Worm (Caenorhabditis elegans) whole organism, L4 larva: ENCODE measurements around the gene sri-65.
A peak's percentile ranks its signal among the peaks of the same experiment; 100 is the strongest.

Experiments
- F10B5.3 ChIP-seq: sonication (generic microtip); optimal IDR thresholded peaks from 2 replicates; lab custom pipeline; 2016; ENCODE audit warnings: mild to moderate bottlenecking, missing genetic modification characterization, missing compliant biosample characterization
- R02D3.7 ChIP-seq: fragments of 150-350 bp; sonication (generic microtip); optimal IDR thresholded peaks from 3 replicates; lab custom pipeline; 2014; ENCODE audit warnings: missing biosample characterization, missing genetic modification characterization
- Y75B8A.6 ChIP-seq: fragments of 200-800 bp; sonication (Bioruptor generic); IDR thresholded peaks from 2 replicates; pipeline ENCODE4 v1.3.6; 2022; ENCODE audit warnings: missing genetic modification reagents, missing genetic modification characterization, missing compliant biosample characterization
- arid-1 ChIP-seq: fragments of 200-800 bp; sonication (Bioruptor generic); conservative IDR thresholded peaks from 2 replicates; pipeline ENCODE4 v1.3.6; 2022; ENCODE audit warnings: missing genetic modification reagents, missing genetic modification characterization, missing compliant biosample characterization
- ceh-62 ChIP-seq: sonication (generic microtip); optimal IDR thresholded peaks from 2 replicates; lab custom pipeline; 2017; ENCODE audit warnings: missing biosample characterization, missing genetic modification characterization
- ctbp-1 ChIP-seq: fragments of 200-800 bp; sonication (Bioruptor generic); IDR thresholded peaks from 2 replicates; pipeline ENCODE4 v1.3.6; 2022; ENCODE audit warnings: missing genetic modification reagents, missing genetic modification characterization, missing compliant biosample characterization
- daf-12 ChIP-seq: fragments of 150-350 bp; optimal IDR thresholded peaks from 2 replicates; lab custom pipeline; 2014; ENCODE audit warnings: missing biosample characterization, missing genetic modification reagents, missing genetic modification characterization
- daf-16 ChIP-seq, 3 experiments: sonication (generic microtip); optimal IDR thresholded peaks; 2 replicates each; lab custom pipeline; 2016 to 2017; ENCODE audit warnings: missing genetic modification characterization in 3 of 3, missing genetic modification reagents in 3 of 3, mild to moderate bottlenecking in 2 of 3, missing compliant biosample characterization in 2 of 3, missing biosample characterization in 1 of 3, moderate library complexity in 1 of 3
- daf-19 ChIP-seq: fragments of 200-800 bp; sonication (Bioruptor generic); conservative IDR thresholded peaks from 2 replicates; pipeline ENCODE4 v1.3.6; 2022; ENCODE audit warnings: missing genetic modification characterization, missing compliant biosample characterization
- dmd-6 ChIP-seq: fragments of 200-800 bp; sonication (Bioruptor generic); IDR thresholded peaks from 2 replicates; pipeline ENCODE4 v1.3.6; 2022; ENCODE audit warnings: missing genetic modification reagents, missing genetic modification characterization, missing compliant biosample characterization
- dmd-8 ChIP-seq: fragments of 200-800 bp; sonication (Bioruptor generic); IDR thresholded peaks from 2 replicates; pipeline ENCODE4 v1.3.6; 2022; ENCODE audit warnings: missing genetic modification characterization, missing compliant biosample characterization
- duxl-1 ChIP-seq: sonication (generic microtip); optimal IDR thresholded peaks from 2 replicates; lab custom pipeline; 2016; ENCODE audit warnings: mild to moderate bottlenecking, missing genetic modification characterization, moderate library complexity, missing compliant biosample characterization; ENCODE audit not compliant: poor library complexity
- dve-1 ChIP-seq: sonication (generic microtip); optimal IDR thresholded peaks from 2 replicates; lab custom pipeline; 2017; ENCODE audit warnings: antibody characterized with exemption, mild to moderate bottlenecking, missing genetic modification characterization, missing compliant biosample characterization; ENCODE audit not compliant: insufficient read depth
- egl-27 ChIP-seq: sonication (generic microtip); optimal IDR thresholded peaks from 3 replicates; lab custom pipeline; 2017; ENCODE audit warnings: missing biosample characterization, missing genetic modification reagents, missing genetic modification characterization
- hif-1 ChIP-seq, 2 experiments: sonication (generic microtip); optimal IDR thresholded peaks; 2 replicates each; lab custom pipeline; 2016 to 2017; ENCODE audit warnings: missing compliant biosample characterization in 2 of 2, missing genetic modification characterization in 2 of 2, missing genetic modification reagents in 2 of 2, missing genotype in 2 of 2, mild to moderate bottlenecking in 1 of 2
- hlh-11 ChIP-seq: fragments of 200-800 bp; sonication (Bioruptor generic); optimal IDR thresholded peaks from 2 replicates; lab custom pipeline; 2018; ENCODE audit warnings: mild to moderate bottlenecking, missing genetic modification characterization, missing compliant biosample characterization
- hlh-30 ChIP-seq: sonication (generic microtip); optimal IDR thresholded peaks from 2 replicates; lab custom pipeline; 2017; ENCODE audit warnings: antibody characterized with exemption, mild to moderate bottlenecking, missing genetic modification characterization, missing compliant biosample characterization; ENCODE audit not compliant: insufficient read depth
- hmg-1.1 ChIP-seq: fragments of 200-800 bp; sonication (Bioruptor generic); IDR thresholded peaks from 2 replicates; pipeline ENCODE4 v1.3.6; 2022; ENCODE audit warnings: missing genetic modification reagents, missing genetic modification characterization, missing compliant biosample characterization
- lim-7 ChIP-seq: fragments of 200-800 bp; sonication (Bioruptor generic); IDR thresholded peaks from 2 replicates; pipeline ENCODE4 v1.3.6; 2022; ENCODE audit warnings: missing genetic modification characterization, missing compliant biosample characterization
- lin-13 ChIP-seq: fragments of 150-350 bp; optimal IDR thresholded peaks from 2 replicates; lab custom pipeline; 2014; ENCODE audit warnings: missing biosample characterization, missing genetic modification reagents, missing genetic modification characterization
- lin-29 ChIP-seq: fragments of 200-800 bp; sonication (Bioruptor generic); IDR thresholded peaks from 2 replicates; pipeline ENCODE4 v1.3.6; 2022; ENCODE audit warnings: missing genetic modification reagents, missing genetic modification characterization, missing compliant biosample characterization
- lir-3 ChIP-seq: sonication (generic microtip); optimal IDR thresholded peaks from 2 replicates; lab custom pipeline; 2016; ENCODE audit warnings: mild to moderate bottlenecking, missing genetic modification characterization, missing compliant biosample characterization
- lsy-2 ChIP-seq, 2 experiments: fragments of 150-350 bp in 1 of 2; sonication (generic microtip) in 1 of 2; optimal IDR thresholded peaks; 2 replicates each; lab custom pipeline; 2014 to 2017; ENCODE audit warnings: missing biosample characterization in 2 of 2, missing genetic modification characterization in 2 of 2
- mdl-1 ChIP-seq, 2 experiments: fragments of 150-350 bp in 1 of 2; sonication (generic microtip) in 1 of 2; optimal IDR thresholded peaks; 2 replicates each; lab custom pipeline; 2014 to 2017; ENCODE audit warnings: missing biosample characterization in 2 of 2, missing genetic modification characterization in 2 of 2
- mep-1 ChIP-seq: fragments of 150-350 bp; sonication (generic microtip); optimal IDR thresholded peaks from 3 replicates; lab custom pipeline; 2014; ENCODE audit warnings: missing biosample characterization, missing genetic modification characterization
- mes-2 ChIP-seq: sonication (generic microtip); optimal IDR thresholded peaks from 2 replicates; lab custom pipeline; 2016; ENCODE audit warnings: missing genotype, mild to moderate bottlenecking, missing genetic modification characterization, missing compliant biosample characterization; ENCODE audit not compliant: poor library complexity, severe bottlenecking
- mxl-3 ChIP-seq: fragments of 200-800 bp; sonication (Bioruptor generic); optimal IDR thresholded peaks from 2 replicates; lab custom pipeline; 2018; ENCODE audit warnings: mild to moderate bottlenecking, missing genetic modification characterization, missing compliant biosample characterization
- nhr-10 ChIP-seq: fragments of 150-350 bp; optimal IDR thresholded peaks from 2 replicates; lab custom pipeline; 2014; ENCODE audit warnings: missing biosample characterization, missing genetic modification characterization
- nhr-102 ChIP-seq: sonication (generic microtip); optimal IDR thresholded peaks from 2 replicates; lab custom pipeline; 2016; ENCODE audit warnings: mild to moderate bottlenecking, missing genetic modification characterization, moderate library complexity, missing compliant biosample characterization
- nhr-11 ChIP-seq: fragments of 150-350 bp; optimal IDR thresholded peaks from 2 replicates; lab custom pipeline; 2014; ENCODE audit warnings: missing biosample characterization, missing genetic modification characterization
- nhr-25 ChIP-seq: sonication (generic microtip); optimal IDR thresholded peaks from 2 replicates; lab custom pipeline; 2017; ENCODE audit warnings: missing genetic modification characterization, mild to moderate bottlenecking, missing compliant biosample characterization, antibody characterized with exemption, moderate library complexity, borderline replicate concordance; ENCODE audit not compliant: insufficient read depth
- nhr-28 ChIP-seq: fragments of 150-350 bp; optimal IDR thresholded peaks from 2 replicates; lab custom pipeline; 2014; ENCODE audit warnings: missing biosample characterization, missing genetic modification characterization
- nhr-41 ChIP-seq: fragments of 200-800 bp; sonication (Bioruptor generic); IDR thresholded peaks from 2 replicates; pipeline ENCODE4 v1.3.6; 2022; ENCODE audit warnings: missing genetic modification reagents, missing genetic modification characterization, missing compliant biosample characterization
- nhr-6 ChIP-seq: fragments of 150-350 bp; optimal IDR thresholded peaks from 2 replicates; lab custom pipeline; 2014; ENCODE audit warnings: missing biosample characterization, missing genetic modification characterization
- nhr-77 ChIP-seq: fragments of 150-350 bp; optimal IDR thresholded peaks from 2 replicates; lab custom pipeline; 2014; ENCODE audit warnings: missing biosample characterization, missing genetic modification characterization
- rbr-2 ChIP-seq: sonication (generic microtip); optimal IDR thresholded peaks from 2 replicates; lab custom pipeline; 2016; ENCODE audit warnings: missing genotype, missing genetic modification characterization, missing compliant biosample characterization
- saeg-2 ChIP-seq: fragments of 200-800 bp; sonication (Bioruptor generic); IDR thresholded peaks from 2 replicates; pipeline ENCODE4 v1.3.6; 2022; ENCODE audit warnings: missing genetic modification reagents, missing genetic modification characterization, missing compliant biosample characterization
- sdz-12 ChIP-seq: fragments of 200-800 bp; sonication (Bioruptor generic); optimal IDR thresholded peaks from 2 replicates; lab custom pipeline; 2018; ENCODE audit warnings: mild to moderate bottlenecking, missing genetic modification characterization, missing compliant biosample characterization
- skn-1 ChIP-seq: fragments of 150-350 bp; optimal IDR thresholded peaks from 2 replicates; lab custom pipeline; 2014; ENCODE audit warnings: missing biosample characterization, missing genetic modification characterization
- spr-1 ChIP-seq: sonication (generic microtip); optimal IDR thresholded peaks from 2 replicates; lab custom pipeline; 2016; ENCODE audit warnings: mild to moderate bottlenecking, missing genetic modification characterization, missing compliant biosample characterization
- tag-97 ChIP-seq: fragments of 200-800 bp; sonication (Bioruptor generic); IDR thresholded peaks from 2 replicates; pipeline ENCODE4 v1.3.6; 2022; ENCODE audit warnings: missing genetic modification characterization, missing compliant biosample characterization
- unc-62 ChIP-seq, 3 experiments: fragments of 150-350 bp in 1 of 3; sonication (generic microtip); optimal IDR thresholded peaks in 2 of 3; peaks in 1 of 3; 1 replicate in 1 of 3; 2 replicates in 2 of 3; lab custom pipeline; 2014 to 2017; ENCODE audit warnings: missing biosample characterization in 3 of 3, missing genetic modification characterization in 3 of 3, missing genetic modification reagents in 3 of 3, missing genotype in 1 of 3

The sri-65 gene

ce11 chrV:16355941-16356340, 32.2 kb downstream of the sri-65 start (continued):
- TF ChIP-seq dmd-8 (GFP tag; lab: Robert Waterston, UW) (0 out of 2 replicates have a peak, but pooled peaks have one; percentile 54), dve-1 (tag; lab: Kevin White, UChicago) (peak; percentile 96), lin-29 (GFP tag; lab: Robert Waterston, UW) (0 out of 2 replicates have a peak, but pooled peaks have one; percentile 45), egl-27 (tag; lab: Kevin White, UChicago) (no peak), daf-19 (no peak), Y75B8A.6 (GFP tag; lab: Robert Waterston, UW) (peak; percentile 36; the same call in 1 of the 2 replicates), nhr-10 (tag; lab: Kevin White, UChicago) (peak; percentile 84), F10B5.3 (tag; lab: Kevin White, UChicago) (peak; percentile 14), duxl-1 (tag; lab: Kevin White, UChicago) (peak; percentile 81), daf-12 (no peak)

DNA sequence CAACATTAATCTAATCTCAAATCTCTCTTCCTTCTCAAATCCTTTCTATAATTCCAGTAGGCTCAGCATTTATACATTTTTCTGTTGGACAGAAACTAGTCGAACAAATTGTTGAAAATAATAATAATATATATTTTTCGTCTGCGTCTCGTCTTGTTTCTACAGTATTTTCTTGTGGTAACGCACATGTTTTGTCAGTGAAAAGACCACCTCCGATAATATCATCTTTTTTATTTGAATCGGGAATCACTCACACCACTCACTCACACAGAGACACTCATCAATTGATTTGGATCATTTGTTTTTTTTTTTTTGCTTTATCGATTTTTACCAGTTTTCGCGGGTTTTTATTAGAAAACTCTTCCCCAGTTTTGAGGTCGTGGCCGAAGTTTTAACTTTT, 33.5 kb downstream of the sri-65 start:
- TF ChIP-seq daf-16 (GFP tag; optimal IDR thresholded peaks at IDR 0.05; lab: Kevin White, UChicago) (no peak), daf-16 (tag; optimal IDR thresholded peaks at IDR 0.05; lab: Kevin White, UChicago) (peak; percentile 12), spr-1 (tag; lab: Kevin White, UChicago) (no peak), lsy-2 (tag; optimal IDR thresholded peaks at IDR 0.05; lab: Kevin White, UChicago) (peak in 1 of 2 experiments; percentile 31), nhr-28 (tag; lab: Kevin White, UChicago) (peak; percentile 14), mxl-3 (GFP tag; lab: Kevin White, UChicago) (peak; percentile 47), mep-1 (tag; lab: Kevin White, UChicago) (peak; percentile 0), dmd-8 (GFP tag; lab: Robert Waterston, UW) (no peak), hlh-30 (peak; percentile 46), mdl-1 (tag; optimal IDR thresholded peaks at IDR 0.05; lab: Kevin White, UChicago) (peak in 1 of 2 experiments; percentile 51), ceh-62 (tag; lab: Kevin White, UChicago) (no peak), skn-1 (tag; lab: Kevin White, UChicago) (no peak), lin-13 (GFP tag; lab: Kevin White, UChicago) (no peak), lim-7 (no peak), rbr-2 (tag; lab: Kevin White, UChicago) (no peak), nhr-6 (tag; lab: Kevin White, UChicago) (no peak), saeg-2 (no peak), dve-1 (tag; lab: Kevin White, UChicago) (peak; percentile 28)

ce11 chrV:16352282-16352681, 35.9 kb downstream of the sri-65 start:
- TF ChIP-seq nhr-41, result no peak
- TF ChIP-seq mxl-3 (GFP tag; lab: Kevin White, UChicago), result peak; percentile 37
- TF ChIP-seq hlh-11 (tag; lab: Kevin White, UChicago), result peak; percentile 79
- TF ChIP-seq arid-1, result no peak
- no peak for TF ChIP-seq nhr-10 (tag; lab: Kevin White, UChicago)
- TF ChIP-seq mep-1 (tag; lab: Kevin White, UChicago), result peak; percentile 43
- 0 out of 2 replicates have a peak, but pooled peaks have one; percentile 11 for TF ChIP-seq hmg-1.1
- TF ChIP-seq nhr-28 (tag; lab: Kevin White, UChicago), result peak; percentile 91
- TF ChIP-seq hif-1 (tag; optimal IDR thresholded peaks at IDR 0.05; lab: Kevin White, UChicago), result peak in 1 of 2 experiments; percentile 61
- TF ChIP-seq dmd-6 (GFP tag; lab: Robert Waterston, UW), result peak; percentile 85
- peak in 1 of 2 experiments; percentile 90 for TF ChIP-seq daf-16 (GFP tag; optimal IDR thresholded peaks at IDR 0.05; lab: Kevin White, UChicago)
- TF ChIP-seq daf-16 (tag; optimal IDR thresholded peaks at IDR 0.05; lab: Kevin White, UChicago), result peak; percentile 85
- TF ChIP-seq dve-1 (tag; lab: Kevin White, UChicago), result peak; percentile 59
- peak; percentile 16 for TF ChIP-seq mes-2
- TF ChIP-seq R02D3.7 (tag; lab: Kevin White, UChicago), result no peak
- TF ChIP-seq unc-62 (GFP tag; optimal IDR thresholded peaks at IDR 0.05 in 1 of 2; lab: Kevin White, UChicago), result peak in 1 of 2 experiments; percentile 42
- no peak for TF ChIP-seq unc-62 (tag; optimal IDR thresholded peaks at IDR 0.05; lab: Kevin White, UChicago)
- TF ChIP-seq sdz-12 (GFP tag; lab: Kevin White, UChicago), result no peak
- TF ChIP-seq mdl-1 (tag; optimal IDR thresholded peaks at IDR 0.05; lab: Kevin White, UChicago), result peak in 1 of 2 experiments; percentile 76
- peak; percentile 50 for TF ChIP-seq nhr-77 (tag; lab: Kevin White, UChicago)
- no peak for TF ChIP-seq daf-19
- TF ChIP-seq rbr-2 (tag; lab: Kevin White, UChicago), result peak; percentile 9
- peak; percentile 16 for TF ChIP-seq nhr-102 (tag; lab: Kevin White, UChicago)
- TF ChIP-seq ctbp-1 (GFP tag; lab: Robert Waterston, UW), result 0 out of 2 replicates have a peak, but pooled peaks have one; percentile 32
- TF ChIP-seq tag-97 (GFP tag; lab: Robert Waterston, UW), result no peak
- no peak for TF ChIP-seq lin-29 (GFP tag; lab: Robert Waterston, UW)
- peak; percentile 86 for TF ChIP-seq hlh-30
- TF ChIP-seq nhr-25 (tag; lab: Kevin White, UChicago), result no peak
- no peak for TF ChIP-seq nhr-6 (tag; lab: Kevin White, UChicago)
- TF ChIP-seq lsy-2 (tag; optimal IDR thresholded peaks at IDR 0.05; lab: Kevin White, UChicago), result peak in 1 of 2 experiments; percentile 48
- TF ChIP-seq nhr-11 (tag; lab: Kevin White, UChicago), result peak; percentile 75
- TF ChIP-seq lir-3 (tag; lab: Kevin White, UChicago), result no peak
